Worm (Caenorhabditis elegans) whole organism, early embryonic: Measurements from ENCODE around the gene ZK228.1.
"Not testable (repeated sequence)": the region's sequence is repeated elsewhere in the genome, so short reads cannot be mapped to it uniquely, and the experiment has no call there.

Experiments
- B0310.2 ChIP-seq: sonication (generic microtip); optimal IDR thresholded peaks from 2 replicates; lab custom pipeline; 2016; ENCODE audit warnings: mild to moderate bottlenecking, missing genetic modification characterization, missing compliant biosample characterization
- F13C5.2 ChIP-seq: sonication (generic microtip); optimal IDR thresholded peaks from 2 replicates; lab custom pipeline; 2017; ENCODE audit warnings: mild to moderate bottlenecking, missing genetic modification characterization, inconsistent platforms, missing compliant biosample characterization
- aly-1 ChIP-seq: sonication (generic microtip); optimal IDR thresholded peaks from 2 replicates; lab custom pipeline; 2016; ENCODE audit warnings: missing genetic modification characterization, missing compliant biosample characterization
- ama-1 ChIP-seq: fragments of 150-350 bp; optimal IDR thresholded peaks from 2 replicates; lab custom pipeline; 2014
- ceh-13 ChIP-seq: fragments of 200-800 bp; sonication (Bioruptor generic); optimal IDR thresholded peaks from 2 replicates; lab custom pipeline; 2018; ENCODE audit warnings: mild to moderate bottlenecking, missing genetic modification characterization, missing compliant biosample characterization
- ceh-36 ChIP-seq: sonication (generic microtip); optimal IDR thresholded peaks from 2 replicates; lab custom pipeline; 2016; ENCODE audit warnings: missing genetic modification characterization, inconsistent platforms, missing compliant biosample characterization
- ets-7 ChIP-seq: sonication (generic microtip); optimal IDR thresholded peaks from 2 replicates; lab custom pipeline; 2016; ENCODE audit warnings: missing genotype, missing genetic modification characterization, missing compliant biosample characterization
- flt-1 ChIP-seq: fragments of 200-800 bp; sonication (Bioruptor generic); IDR thresholded peaks from 2 replicates; pipeline ENCODE4 v1.3.6; 2022; ENCODE audit warnings: missing genetic modification characterization, missing compliant biosample characterization
- hmbx-1 ChIP-seq: sonication (generic microtip); optimal IDR thresholded peaks from 2 replicates; lab custom pipeline; 2016; ENCODE audit warnings: mild to moderate bottlenecking, missing genetic modification characterization, missing compliant biosample characterization
- hmg-4 ChIP-seq: fragments of 200-800 bp; sonication (Bioruptor generic); optimal IDR thresholded peaks from 2 replicates; lab custom pipeline; 2018; ENCODE audit warnings: mild to moderate bottlenecking, missing genetic modification characterization, missing compliant biosample characterization
- hnd-1 ChIP-seq: sonication (generic microtip); optimal IDR thresholded peaks from 2 replicates; lab custom pipeline; 2016; ENCODE audit warnings: missing genetic modification characterization, missing compliant biosample characterization
- pes-1 ChIP-seq: fragments of 200-800 bp; sonication (Bioruptor generic); IDR thresholded peaks from 2 replicates; pipeline ENCODE4 v1.3.6; 2022; ENCODE audit warnings: missing genetic modification reagents, missing genetic modification characterization, missing compliant biosample characterization
- scrt-1 ChIP-seq: fragments of 200-800 bp; sonication (Bioruptor generic); IDR thresholded peaks from 2 replicates; pipeline ENCODE4 v1.3.6; 2022; ENCODE audit warnings: missing genetic modification characterization, missing compliant biosample characterization
- sea-1 ChIP-seq: fragments of 200-800 bp; sonication (Bioruptor generic); conservative IDR thresholded peaks from 2 replicates; pipeline ENCODE4 v1.3.6; 2022; ENCODE audit warnings: missing genetic modification characterization, missing compliant biosample characterization
- tbx-11 ChIP-seq: fragments of 200-800 bp; sonication (Bioruptor generic); IDR thresholded peaks from 2 replicates; pipeline ENCODE4 v1.3.6; 2022; ENCODE audit warnings: missing genetic modification characterization, missing compliant biosample characterization
- tbx-37 ChIP-seq: fragments of 200-800 bp; sonication (Bioruptor generic); conservative IDR thresholded peaks from 2 replicates; pipeline ENCODE4 v1.3.6; 2022; ENCODE audit warnings: missing genetic modification reagents, missing genetic modification characterization, missing compliant biosample characterization
- tra-4 ChIP-seq: sonication (generic microtip); optimal IDR thresholded peaks from 2 replicates; lab custom pipeline; 2017; ENCODE audit warnings: missing genetic modification characterization, missing compliant biosample characterization

The ZK228.1 gene

ce11 chrV:18444118-18444517, at the start of gene ZK228.1:
ZK228.1 (plus strand) TSS chrV:18444418.
- TF ChIP-seq ceh-13 (GFP tag; lab: Kevin White, UChicago) (no peak), ceh-36 (tag; lab: Kevin White, UChicago) (no peak), sea-1 (no peak), hmbx-1 (tag; lab: Kevin White, UChicago) (no peak), hmg-4 (GFP tag; lab: Kevin White, UChicago) (no peak), ets-7 (no peak), aly-1 (tag; lab: Kevin White, UChicago) (no peak), B0310.2 (tag; lab: Kevin White, UChicago) (no peak), pes-1 (GFP tag; lab: Robert Waterston, UW) (no peak)

ce11 chrV:18395649-18396048, 48.6 kb upstream of the ZK228.1 start, which contains the start of gene Y51A2B.9:
Y51A2B.9 (minus strand) TSS chrV:18395749.
- TF ChIP-seq scrt-1 = no peak
- TF ChIP-seq tbx-37 = no peak
- TF ChIP-seq F13C5.2 (tag; lab: Kevin White, UChicago) = no peak
- no peak for TF ChIP-seq hnd-1 (tag; lab: Kevin White, UChicago)
- no peak for TF ChIP-seq hmg-4 (GFP tag; lab: Kevin White, UChicago)

- TF ChIP-seq hmg-4 (GFP tag; lab: Kevin White, UChicago) (no peak), B0310.2 (tag; lab: Kevin White, UChicago) (no peak), flt-1 (GFP tag; lab: Robert Waterston, UW) (no peak), ama-1 (lab: Kevin White, UChicago) (no peak), tbx-11 (GFP tag; lab: Robert Waterston, UW) (no peak), ceh-13 (GFP tag; lab: Kevin White, UChicago) (no peak), pes-1 (GFP tag; lab: Robert Waterston, UW) (no peak), hnd-1 (tag; lab: Kevin White, UChicago) (no peak), F13C5.2 (tag; lab: Kevin White, UChicago) (no peak), hmbx-1 (tag; lab: Kevin White, UChicago) (no peak), ceh-36 (tag; lab: Kevin White, UChicago) (no peak), aly-1 (tag; lab: Kevin White, UChicago) (no peak), ets-7 (no peak), tra-4 (tag; lab: Kevin White, UChicago) (no peak), tbx-37 (no peak), sea-1 (no peak), scrt-1 (no peak)
These were observed 46.4 kb upstream of the ZK228.1 start, which contains the start of gene Y51A2B.16 for ce11 chrV:18397814-18398213. Y51A2B.16 (minus strand) TSS chrV:18397914.

ce11 chrV:18402743-18403142, 41.5 kb upstream of the ZK228.1 start:
- TF ChIP-seq aly-1 (tag; lab: Kevin White, UChicago) = no peak
- TF ChIP-seq tbx-11 (GFP tag; lab: Robert Waterston, UW) = no peak
- TF ChIP-seq scrt-1 = no peak
- TF ChIP-seq ceh-36 (tag; lab: Kevin White, UChicago) = no peak
- TF ChIP-seq flt-1 (GFP tag; lab: Robert Waterston, UW) = no peak
- TF ChIP-seq pes-1 (GFP tag; lab: Robert Waterston, UW) = no peak
- no peak for TF ChIP-seq hnd-1 (tag; lab: Kevin White, UChicago)
- no peak for TF ChIP-seq F13C5.2 (tag; lab: Kevin White, UChicago)
- TF ChIP-seq ama-1 (lab: Kevin White, UChicago) = no peak
- no peak for TF ChIP-seq tra-4 (tag; lab: Kevin White, UChicago)
- TF ChIP-seq ets-7 = no peak
- no peak for TF ChIP-seq sea-1
- TF ChIP-seq B0310.2 (tag; lab: Kevin White, UChicago) = no peak
- TF ChIP-seq hmbx-1 (tag; lab: Kevin White, UChicago) = no peak
- TF ChIP-seq tbx-37 = no peak

ce11 chrV:18404767-18405166, 39.5 kb upstream of the ZK228.1 start, which contains the start of gene srh-209:
srh-209 (minus strand) TSS chrV:18404867.
- not testable (repeated sequence) for TF ChIP-seq scrt-1; hnd-1 (tag; lab: Kevin White, UChicago); ets-7

ce11 chrV:18410142-18410541, 34.1 kb upstream of the ZK228.1 start, which contains the start of gene srh-207:
srh-207 (minus strand) TSS chrV:18410242.
- TF ChIP-seq F13C5.2 (tag; lab: Kevin White, UChicago) = no peak
- TF ChIP-seq sea-1 = no peak
- no peak for TF ChIP-seq pes-1 (GFP tag; lab: Robert Waterston, UW)
- TF ChIP-seq ets-7 = no peak
- no peak for TF ChIP-seq ceh-13 (GFP tag; lab: Kevin White, UChicago)
- TF ChIP-seq scrt-1 = no peak
- no peak for TF ChIP-seq flt-1 (GFP tag; lab: Robert Waterston, UW)
- TF ChIP-seq hnd-1 (tag; lab: Kevin White, UChicago) = no peak

- TF ChIP-seq flt-1 (GFP tag; lab: Robert Waterston, UW) = no peak
- no peak for TF ChIP-seq ets-7
- TF ChIP-seq sea-1 = no peak
- no peak for TF ChIP-seq scrt-1
- TF ChIP-seq ama-1 (lab: Kevin White, UChicago) = no peak
- no peak for TF ChIP-seq F13C5.2 (tag; lab: Kevin White, UChicago)
- TF ChIP-seq ceh-13 (GFP tag; lab: Kevin White, UChicago) = no peak
These were observed 31.9 kb upstream of the ZK228.1 start for ce11 chrV:18412351-18412750.

- no peak for TF ChIP-seq flt-1 (GFP tag; lab: Robert Waterston, UW)
- no peak for TF ChIP-seq aly-1 (tag; lab: Kevin White, UChicago)
- TF ChIP-seq ama-1 (lab: Kevin White, UChicago) = no peak
- no peak for TF ChIP-seq ceh-36 (tag; lab: Kevin White, UChicago)
- TF ChIP-seq B0310.2 (tag; lab: Kevin White, UChicago) = no peak
- no peak for TF ChIP-seq ets-7
- no peak for TF ChIP-seq ceh-13 (GFP tag; lab: Kevin White, UChicago)
- no peak for TF ChIP-seq sea-1
- no peak for TF ChIP-seq hnd-1 (tag; lab: Kevin White, UChicago)
- TF ChIP-seq hmg-4 (GFP tag; lab: Kevin White, UChicago) = no peak
- TF ChIP-seq tbx-11 (GFP tag; lab: Robert Waterston, UW) = no peak
- TF ChIP-seq tbx-37 = no peak
- TF ChIP-seq tra-4 (tag; lab: Kevin White, UChicago) = no peak
- TF ChIP-seq F13C5.2 (tag; lab: Kevin White, UChicago) = no peak
- TF ChIP-seq pes-1 (GFP tag; lab: Robert Waterston, UW) = no peak
- TF ChIP-seq scrt-1 = no peak
- TF ChIP-seq hmbx-1 (tag; lab: Kevin White, UChicago) = no peak
These were observed 31.3 kb upstream of the ZK228.1 start, which contains the start of gene ZK262.2 for ce11 chrV:18412887-18413286. ZK262.2 (minus strand) TSS chrV:18412987.
